Fruit fly (Drosophila melanogaster) whole organism, embryonic: ENCODE results near the gene CG2124.

Experiments used
- Blimp-1 ChIP-seq: fragments of 200-800 bp; sonication (Bioruptor generic); optimal IDR thresholded peaks from 3 replicates; lab custom pipeline; 2018; ENCODE audit warnings: missing biosample characterization, missing genetic modification characterization, mild to moderate bottlenecking, moderate library complexity, missing genetic modification reagents
- BtbVII ChIP-seq: fragments of 200-800 bp; sonication (Bioruptor generic); optimal IDR thresholded peaks from 3 replicates; lab custom pipeline; 2017; ENCODE audit warnings: missing biosample characterization, mild to moderate bottlenecking, missing genetic modification characterization
- CG10565 ChIP-seq: fragments of 200-800 bp; sonication (Bioruptor generic); optimal IDR thresholded peaks from 3 replicates; lab custom pipeline; 2016; ENCODE audit warnings: missing biosample characterization, mild to moderate bottlenecking, missing genetic modification characterization
- CG11093 ChIP-seq: fragments of 200-800 bp; sonication (Bioruptor generic); IDR thresholded peaks from 3 replicates; pipeline ENCODE4 v1.3.6; 2022; ENCODE audit warnings: missing biosample characterization, missing genetic modification characterization
- CG11456 ChIP-seq: fragments of 200-800 bp; sonication (Bioruptor generic); IDR thresholded peaks from 3 replicates; pipeline ENCODE4 v1.3.6; 2022; ENCODE audit warnings: missing biosample characterization, missing genetic modification characterization
- CG12299 ChIP-seq: fragments of 200-800 bp; sonication (Bioruptor generic); optimal IDR thresholded peaks from 2 replicates; lab custom pipeline; 2018; ENCODE audit warnings: missing biosample characterization, mild to moderate bottlenecking, missing genetic modification characterization
- CG13624 ChIP-seq: fragments of 200-800 bp; sonication (Bioruptor generic); optimal IDR thresholded peaks from 2 replicates; lab custom pipeline; 2016; ENCODE audit warnings: missing biosample characterization, missing genetic modification characterization
- CG14014 ChIP-seq: fragments of 200-800 bp; sonication (Bioruptor generic); IDR thresholded peaks from 2 replicates; pipeline ENCODE4 v1.3.6; 2022; ENCODE audit warnings: missing biosample characterization, missing genetic modification characterization
- CG17186 ChIP-seq: fragments of 200-800 bp; sonication (Bioruptor generic); optimal IDR thresholded peaks from 3 replicates; lab custom pipeline; 2017; ENCODE audit warnings: missing biosample characterization, missing genetic modification reagents, missing genetic modification characterization
- CG18262 ChIP-seq: fragments of 200-800 bp; optimal IDR thresholded peaks from 3 replicates; lab custom pipeline; 2019; ENCODE audit warnings: missing biosample characterization, mild to moderate bottlenecking, missing genetic modification characterization, moderate library complexity
- CG2678 ChIP-seq: fragments of 200-800 bp; sonication (Bioruptor generic); optimal IDR thresholded peaks from 3 replicates; lab custom pipeline; 2019; ENCODE audit warnings: missing biosample characterization, mild to moderate bottlenecking, missing genetic modification characterization, moderate library complexity
- CG2712 ChIP-seq: fragments of 200-800 bp; optimal IDR thresholded peaks from 3 replicates; lab custom pipeline; 2019; ENCODE audit warnings: missing biosample characterization, mild to moderate bottlenecking, missing genetic modification characterization, moderate library complexity
- CG31441 ChIP-seq: fragments of 200-800 bp; sonication (Bioruptor generic); IDR thresholded peaks from 2 replicates; pipeline ENCODE4 v1.3.6; 2022; ENCODE audit warnings: missing biosample characterization, missing genetic modification characterization
- CG4820 ChIP-seq: fragments of 200-800 bp; sonication (Bioruptor generic); optimal IDR thresholded peaks from 3 replicates; lab custom pipeline; 2016; ENCODE audit warnings: missing biosample characterization, missing genetic modification characterization
- CG7372 ChIP-seq: fragments of 200-800 bp; sonication (Bioruptor generic); IDR thresholded peaks from 2 replicates; pipeline ENCODE4 v1.3.6; 2022; ENCODE audit warnings: missing biosample characterization, missing genetic modification characterization
- CG7745 ChIP-seq: fragments of 200-800 bp; sonication (Bioruptor generic); optimal IDR thresholded peaks from 2 replicates; lab custom pipeline; 2018; ENCODE audit warnings: missing biosample characterization, mild to moderate bottlenecking, missing genetic modification characterization, moderate library complexity
- CG8478 ChIP-seq: fragments of >200 bp; optimal IDR thresholded peaks from 2 replicates; lab custom pipeline; 2018
- CrebB ChIP-seq: fragments of 200-800 bp; sonication (Bioruptor generic); optimal IDR thresholded peaks from 3 replicates; lab custom pipeline; 2018; ENCODE audit warnings: missing biosample characterization, mild to moderate bottlenecking, missing genetic modification characterization
- D ChIP-seq, 2 experiments: fragments of 200-800 bp in 1 of 2; fragments of >200 bp in 1 of 2; sonication (Bioruptor generic) in 1 of 2; optimal IDR thresholded peaks; 2 replicates in 1 of 2; 3 replicates in 1 of 2; lab custom pipeline; 2017; ENCODE audit warnings: mild to moderate bottlenecking in 1 of 2, missing biosample characterization in 1 of 2, missing genetic modification characterization in 1 of 2, missing genetic modification reagents in 1 of 2
- D19A ChIP-seq: fragments of 200-800 bp; optimal IDR thresholded peaks from 3 replicates; lab custom pipeline; 2019; ENCODE audit warnings: missing biosample characterization, mild to moderate bottlenecking, missing genetic modification characterization, moderate library complexity
- Doc3 ChIP-seq: fragments of 200-800 bp; sonication (Bioruptor generic); IDR thresholded peaks from 3 replicates; pipeline ENCODE4 v1.3.6; 2022; ENCODE audit warnings: missing biosample characterization, missing genetic modification characterization; ENCODE audit not compliant: partially characterized antibody
- Fer3 ChIP-seq: fragments of 200-800 bp; sonication (Bioruptor generic); optimal IDR thresholded peaks from 2 replicates; lab custom pipeline; 2018; ENCODE audit warnings: missing biosample characterization, mild to moderate bottlenecking, missing genetic modification characterization, moderate library complexity
- Med ChIP-seq: fragments of 200-800 bp; sonication (Bioruptor generic); peaks from one replicate; lab custom pipeline; 2016; ENCODE audit warnings: missing biosample characterization, missing genetic modification characterization, mild to moderate bottlenecking, inconsistent platforms, moderate library complexity
- Mrtf ChIP-seq: fragments of 200-800 bp; sonication (Bioruptor generic); IDR thresholded peaks from 3 replicates; pipeline ENCODE4 v1.3.6; 2022; ENCODE audit warnings: missing biosample characterization, missing genetic modification characterization
- Nf-YC ChIP-seq: fragments of 200-800 bp; optimal IDR thresholded peaks from 3 replicates; lab custom pipeline; 2019; ENCODE audit warnings: missing biosample characterization, mild to moderate bottlenecking, missing genetic modification characterization, moderate library complexity
- Scr ChIP-seq: fragments of 200-800 bp; sonication (Bioruptor generic); IDR thresholded peaks from 2 replicates; pipeline ENCODE4 v1.3.6; 2022; ENCODE audit warnings: missing biosample characterization, missing genetic modification characterization; ENCODE audit not compliant: partially characterized antibody
- Sin3A ChIP-seq: fragments of >200 bp; optimal IDR thresholded peaks from 2 replicates; lab custom pipeline; 2018
- Stat92E ChIP-seq, 3 experiments: fragments of >200 bp in 2 of 3; fragments of 200-800 bp in 1 of 3; sonication (Bioruptor generic) in 1 of 3; optimal IDR thresholded peaks; 2 replicates each; lab custom pipeline; 2017 to 2019; ENCODE audit warnings: missing biosample characterization in 3 of 3, missing genetic modification characterization in 3 of 3, mild to moderate bottlenecking in 1 of 3, moderate library complexity in 1 of 3
- Xbp1 ChIP-seq: fragments of 200-800 bp; sonication (Bioruptor generic); optimal IDR thresholded peaks from 3 replicates; lab custom pipeline; 2016; ENCODE audit warnings: missing biosample characterization, mild to moderate bottlenecking, missing genetic modification characterization
- Xrp1 ChIP-seq: fragments of 200-800 bp; sonication (Bioruptor generic); IDR thresholded peaks from 2 replicates; pipeline ENCODE4 v1.3.6; 2022; ENCODE audit warnings: missing biosample characterization, missing genetic modification characterization
- al ChIP-seq: fragments of 200-800 bp; sonication (Bioruptor generic); IDR thresholded peaks from 2 replicates; pipeline ENCODE4 v1.3.6; 2022; ENCODE audit warnings: missing biosample characterization, missing genetic modification characterization
- aop ChIP-seq: fragments of 200-800 bp; sonication (Bioruptor generic); IDR thresholded peaks from 2 replicates; pipeline ENCODE4 v1.3.6; 2022; ENCODE audit warnings: missing biosample characterization, missing genetic modification characterization
- ara ChIP-seq: fragments of 200-800 bp; sonication (Bioruptor generic); IDR thresholded peaks from 2 replicates; pipeline ENCODE4 v1.3.6; 2022; ENCODE audit warnings: missing biosample characterization, missing genetic modification characterization
- chif ChIP-seq, 2 experiments: fragments of 200-800 bp; sonication (Bioruptor generic); optimal IDR thresholded peaks; 3 replicates each; lab custom pipeline; 2016; ENCODE audit warnings: missing biosample characterization in 2 of 2, missing genetic modification characterization in 2 of 2
- dan ChIP-seq: fragments of 200-800 bp; sonication (Bioruptor generic); IDR thresholded peaks from 2 replicates; pipeline ENCODE4 v1.3.6; 2022; ENCODE audit warnings: missing biosample characterization, missing genetic modification characterization
- emc ChIP-seq: fragments of 200-800 bp; sonication (Bioruptor generic); optimal IDR thresholded peaks from 2 replicates; lab custom pipeline; 2016; ENCODE audit warnings: missing biosample characterization, missing genetic modification characterization
- fru ChIP-seq: fragments of >200 bp; optimal IDR thresholded peaks from 2 replicates; lab custom pipeline; 2017
- gro ChIP-seq: fragments of 200-800 bp; sonication (Bioruptor generic); optimal IDR thresholded peaks from 2 replicates; lab custom pipeline; 2016; ENCODE audit warnings: missing biosample characterization, missing genetic modification characterization
- ham ChIP-seq: fragments of 200-800 bp; sonication (Bioruptor generic); IDR thresholded peaks from 2 replicates; pipeline ENCODE4 v1.3.6; 2022; ENCODE audit warnings: missing biosample characterization, missing genetic modification characterization
- ken ChIP-seq: fragments of 200-800 bp; sonication (Bioruptor generic); IDR thresholded peaks from 3 replicates; pipeline ENCODE4 v1.3.6; 2022; ENCODE audit warnings: missing biosample characterization, missing genetic modification characterization
- lmd ChIP-seq: fragments of 200-800 bp; sonication (Bioruptor generic); IDR thresholded peaks from 2 replicates; pipeline ENCODE4 v1.3.6; 2022; ENCODE audit warnings: missing biosample characterization, missing genetic modification characterization
- mam ChIP-seq: fragments of 200-800 bp; sonication (Bioruptor generic); optimal IDR thresholded peaks from 3 replicates; lab custom pipeline; 2016; ENCODE audit warnings: missing biosample characterization, missing genetic modification characterization
- nom ChIP-seq: fragments of 200-800 bp; sonication (Bioruptor generic); optimal IDR thresholded peaks from 2 replicates; lab custom pipeline; 2017; ENCODE audit warnings: missing biosample characterization, missing genetic modification characterization, mild to moderate bottlenecking, moderate library complexity, missing genetic modification reagents
- sens-2 ChIP-seq: fragments of 200-800 bp; sonication (Bioruptor generic); IDR thresholded peaks from 2 replicates; pipeline ENCODE4 v1.3.6; 2022; ENCODE audit warnings: missing biosample characterization, missing genetic modification characterization
- seq ChIP-seq: fragments of 200-800 bp; sonication (Bioruptor generic); IDR thresholded peaks from 2 replicates; pipeline ENCODE4 v1.3.6; 2022; ENCODE audit warnings: missing biosample characterization, missing genetic modification characterization
- stwl ChIP-seq: fragments of 200-800 bp; sonication (Bioruptor generic); optimal IDR thresholded peaks from 3 replicates; lab custom pipeline; 2018; ENCODE audit warnings: missing biosample characterization, mild to moderate bottlenecking, missing genetic modification characterization, moderate library complexity
- tio ChIP-seq: fragments of 200-800 bp; sonication (Bioruptor generic); optimal IDR thresholded peaks from 2 replicates; lab custom pipeline; 2017; ENCODE audit warnings: missing biosample characterization, missing genetic modification characterization, inconsistent platforms
- ttk ChIP-seq: fragments of 200-800 bp; sonication (Bioruptor generic); IDR thresholded peaks from 2 replicates; pipeline ENCODE4 v2.1.2; 2022; ENCODE audit warnings: missing biosample characterization, missing genetic modification characterization
- unc-4 ChIP-seq: fragments of 200-800 bp; sonication (Bioruptor generic); IDR thresholded peaks from 2 replicates; pipeline ENCODE4 v1.3.6; 2022; ENCODE audit warnings: missing biosample characterization, missing genetic modification characterization; ENCODE audit not compliant: partially characterized antibody
- vfl ChIP-seq: fragments of 200-800 bp; sonication (Bioruptor generic); optimal IDR thresholded peaks from 2 replicates; lab custom pipeline; 2016; ENCODE audit warnings: missing biosample characterization, missing genetic modification characterization
- yki ChIP-seq: fragments of >200 bp; optimal IDR thresholded peaks from 3 replicates; lab custom pipeline; 2018
- z ChIP-seq: fragments of 200-800 bp; sonication (Bioruptor generic); IDR thresholded peaks from 3 replicates; pipeline ENCODE4 v1.3.6; 2022; ENCODE audit warnings: missing biosample characterization, missing genetic modification characterization

The CG2124 gene

dm6 chrX:10587445-10587844 is 8.5 kb upstream of the CG2124 start (continued):
- TF ChIP-seq CG8478 (lab: Kevin White, UChicago) (no peak), ara (GFP tag; lab: Robert Waterston, UW) (0 out of 2 replicates have a peak, but pooled peaks have one; percentile 5), CG11456 (GFP tag; lab: Robert Waterston, UW) (peak; percentile 73; the same call in 2 of the 3 replicates), Xrp1 (GFP tag; lab: Robert Waterston, UW) (peak; percentile 43; the same call in 1 of the 2 replicates), tio (GFP tag; lab: Kevin White, UChicago) (no peak), Scr (GFP tag; lab: Robert Waterston, UW) (no peak), Xbp1 (peak; percentile 15), yki (lab: Kevin White, UChicago) (no peak), vfl (no peak), CG14014 (GFP tag; lab: Robert Waterston, UW) (peak; percentile 52; the same call in 1 of the 2 replicates), Sin3A (lab: Kevin White, UChicago) (no peak), fru (no peak), Nf-YC (tag; lab: Kevin White, UChicago) (no peak), CG2712 (tag; lab: Kevin White, UChicago) (peak; percentile 41), CG18262 (tag; lab: Kevin White, UChicago) (no peak), aop (no peak), CG7745 (tag; lab: Kevin White, UChicago) (no peak), stwl (tag; lab: Kevin White, UChicago) (no peak), CG12299 (no peak), CG7372 (0 out of 2 replicates have a peak, but pooled peaks have one; percentile 27), Med (GFP tag; lab: Kevin White, UChicago) (peak; percentile 91), Fer3 (tag; lab: Kevin White, UChicago) (peak; percentile 31), Doc3 (GFP tag; lab: Robert Waterston, UW) (no peak), sens-2 (GFP tag; lab: Robert Waterston, UW) (no peak), D (optimal IDR thresholded peaks at IDR 0.05; lab: Kevin White, UChicago) (no peak), D (GFP tag; optimal IDR thresholded peaks at IDR 0.05; lab: Kevin White, UChicago) (no peak), dan (no peak), Blimp-1 (peak; percentile 10), ken (GFP tag; lab: Robert Waterston, UW) (no peak), CG31441 (GFP tag; lab: Robert Waterston, UW) (0 out of 2 replicates have a peak, but pooled peaks have one; percentile 18), BtbVII (GFP tag; lab: Kevin White, UChicago) (no peak), CG10565 (no peak), chif (GFP tag; optimal IDR thresholded peaks at IDR 0.05; lab: Kevin White, UChicago) (peak in 1 of 2 experiments; percentile 16), Mrtf (GFP tag; lab: Robert Waterston, UW) (no peak), al (GFP tag; lab: Robert Waterston, UW) (peak; percentile 54), ham (no peak), mam (GFP tag; lab: Kevin White, UChicago) (peak; percentile 38), lmd (GFP tag; lab: Robert Waterston, UW) (peak; percentile 49; the same call in 1 of the 2 replicates), emc (no peak), unc-4 (GFP tag; lab: Robert Waterston, UW) (no peak), CrebB (no peak), Stat92E (GFP tag; optimal IDR thresholded peaks at IDR 0.05; lab: Kevin White, UChicago) (no peak), CG2678 (no peak), seq (GFP tag; lab: Robert Waterston, UW) (no peak), CG17186 (no peak), D19A (peak; percentile 75), CG4820 (GFP tag; lab: Kevin White, UChicago) (no peak), CG13624 (GFP tag; lab: Kevin White, UChicago) (peak; percentile 25), z (GFP tag; lab: Robert Waterston, UW) (no peak), nom (peak; percentile 2), CG11093 (GFP tag; lab: Robert Waterston, UW) (no peak), gro (GFP tag; lab: Kevin White, UChicago) (no peak), ttk (peak; percentile 50; the same call in 1 of the 2 replicates)
